Fruit fly (Drosophila melanogaster): ENCODE data around the gene CG8003.

The CG8003 gene

DNA sequence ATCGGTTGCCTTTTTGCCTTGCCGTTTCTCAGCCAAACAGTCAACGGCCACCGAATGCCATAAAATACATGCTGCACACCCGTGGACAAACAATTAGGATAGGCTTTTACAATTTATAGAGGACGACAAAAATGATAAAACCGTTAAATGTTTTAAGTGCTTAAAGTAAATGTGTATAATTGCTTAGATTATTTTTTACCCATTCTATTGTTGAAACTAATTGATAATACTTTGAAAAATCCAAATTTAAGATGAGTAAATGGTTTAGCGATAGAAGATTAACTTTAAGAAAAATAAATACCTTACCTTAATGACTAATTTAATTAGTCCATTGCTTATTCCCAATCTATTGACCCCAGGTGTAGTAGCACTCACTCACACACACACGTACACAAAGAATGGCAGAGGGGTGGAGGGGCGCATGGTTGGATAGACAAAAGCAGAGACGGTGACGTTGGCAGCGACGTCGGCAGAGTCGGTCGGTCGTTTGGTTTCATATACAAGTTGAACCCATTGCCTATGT, 17.3 kb downstream of the CG8003 start (continued):
- peak; percentile 96 for TF ChIP-seq CG10209 (GFP tag; optimal IDR thresholded peaks at IDR 0.05)
- peak; percentile 98 for TF ChIP-seq Ets65A (GFP tag)
- TF ChIP-seq maf-S (GFP tag; optimal IDR thresholded peaks at IDR 0.05), result peak; percentile 88
- TF ChIP-seq sisA (GFP tag; IDR thresholded peaks at IDR 0.05), result peak; percentile 91
- TF ChIP-seq CG3847 (GFP tag; IDR thresholded peaks at IDR 0.05), result no peak; the same call in 1 of the 2 replicates
- peak in 1 of 2 experiments; percentile 67 for TF ChIP-seq Dfd (GFP tag; optimal IDR thresholded peaks at IDR 0.05)
- TF ChIP-seq Spps (tag; optimal IDR thresholded peaks at IDR 0.05), result peak; percentile 84
- TF ChIP-seq nmo (GFP tag; optimal IDR thresholded peaks at IDR 0.05), result peak; percentile 99
- peak; percentile 97 for TF ChIP-seq gsb-n (tag; optimal IDR thresholded peaks at IDR 0.05)
- TF ChIP-seq CG31388 (GFP tag; optimal IDR thresholded peaks at IDR 0.05), result peak; percentile 76
- no peak for TF ChIP-seq nerfin-2 (GFP tag; IDR thresholded peaks at IDR 0.05; ENCODE audit: partially characterized antibody)
- TF ChIP-seq tna (GFP tag; IDR thresholded peaks at IDR 0.05; ENCODE audit: partially characterized antibody), result no peak
- TF ChIP-seq CG17186 (GFP tag; optimal IDR thresholded peaks at IDR 0.05), result peak; percentile 2
- no peak for TF ChIP-seq Trl (optimal IDR thresholded peaks at IDR 0.05)
- peak; percentile 92 for TF ChIP-seq Trl (GFP tag; optimal IDR thresholded peaks at IDR 0.05)
- TF ChIP-seq Meics (GFP tag; optimal IDR thresholded peaks at IDR 0.05), result peak; percentile 96
- peak; percentile 92 for TF ChIP-seq ara (GFP tag; IDR thresholded peaks at IDR 0.05)
- TF ChIP-seq CG7786 (GFP tag; optimal IDR thresholded peaks at IDR 0.05), result peak; percentile 87
- TF ChIP-seq bab2 (GFP tag; optimal IDR thresholded peaks at IDR 0.05), result peak; percentile 88
- no peak for TF ChIP-seq CG13287 (GFP tag; IDR thresholded peaks at IDR 0.05; ENCODE audit: partially characterized antibody)
- peak; percentile 96 for TF ChIP-seq CG12299 (tag; optimal IDR thresholded peaks at IDR 0.05)
- peak; percentile 85 for TF ChIP-seq zen (tag; optimal IDR thresholded peaks at IDR 0.05)
- peak; percentile 70 for TF ChIP-seq MTF-1 (GFP tag; optimal IDR thresholded peaks at IDR 0.05; ENCODE audit: borderline replicate concordance)
- TF ChIP-seq wor (GFP tag; IDR thresholded peaks at IDR 0.05), result peak; percentile 88
- peak; percentile 99 for TF ChIP-seq CG7556 (GFP tag; optimal IDR thresholded peaks at IDR 0.05)
- TF ChIP-seq al (GFP tag; IDR thresholded peaks at IDR 0.05), result peak; percentile 91
- TF ChIP-seq Scr (GFP tag; IDR thresholded peaks at IDR 0.05; ENCODE audit: partially characterized antibody), result 0 out of 2 replicates have a peak, but pooled peaks have one; percentile 13
- peak; percentile 93 for TF ChIP-seq HLH3B (GFP tag; IDR thresholded peaks at IDR 0.05)
- TF ChIP-seq Hr3 (GFP tag; optimal IDR thresholded peaks at IDR 0.05), result peak; percentile 93
- TF ChIP-seq gem (tag; optimal IDR thresholded peaks at IDR 0.05), result peak; percentile 99
- no peak for TF ChIP-seq ab (GFP tag; optimal IDR thresholded peaks at IDR 0.05)
- peak; percentile 86 for TF ChIP-seq CG17612 (GFP tag; IDR thresholded peaks at IDR 0.05)
- TF ChIP-seq CG3281 (GFP tag; optimal IDR thresholded peaks at IDR 0.05), result peak; percentile 94
- peak; percentile 83 for TF ChIP-seq D19B (GFP tag; optimal IDR thresholded peaks at IDR 0.05)
- peak; percentile 96 for TF ChIP-seq run (tag; optimal IDR thresholded peaks at IDR 0.05)

DNA sequence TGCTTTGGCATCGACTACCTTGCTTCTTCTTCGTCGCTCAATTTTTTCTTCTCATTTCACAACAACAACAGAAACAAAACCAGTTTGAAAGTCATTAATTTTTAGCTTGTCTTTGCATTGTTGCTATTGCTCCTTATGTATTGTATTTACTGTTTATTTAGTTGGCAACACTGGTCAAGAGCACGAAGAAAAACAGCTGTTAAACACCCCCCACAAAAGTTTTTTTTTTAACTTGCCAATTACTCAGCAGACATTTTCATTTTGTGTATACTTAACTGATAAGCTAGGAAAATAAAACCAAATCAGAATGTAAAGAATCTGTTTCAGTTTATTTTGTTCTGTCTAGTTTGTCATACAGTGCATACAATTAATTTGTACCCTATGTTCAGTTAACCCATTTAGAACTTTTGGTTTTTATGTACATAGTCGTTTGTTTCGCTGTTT, 18.5 kb downstream of the CG8003 start:
- peak; percentile 37 for TF ChIP-seq schlank (tag; optimal IDR thresholded peaks at IDR 0.05)
- peak; percentile 12 for TF ChIP-seq luna (GFP tag; optimal IDR thresholded peaks at IDR 0.05)
- 0 out of 3 replicates have a peak, but pooled peaks have one; percentile 32 for TF ChIP-seq ci (GFP tag; IDR thresholded peaks at IDR 0.05)
- TF ChIP-seq CG9727 (GFP tag; optimal IDR thresholded peaks at IDR 0.05), result peak; percentile 36
- TF ChIP-seq GATAe (GFP tag; conservative IDR thresholded peaks at IDR 0.05), result no peak
- TF ChIP-seq Nf-YC (tag; optimal IDR thresholded peaks at IDR 0.05), result no peak
- peak; percentile 40 for TF ChIP-seq fd3F (GFP tag; optimal IDR thresholded peaks at IDR 0.05)
- TF ChIP-seq D19A (tag; optimal IDR thresholded peaks at IDR 0.05), result no peak
- peak; percentile 75 for TF ChIP-seq Med (GFP tag)
- TF ChIP-seq nerfin-1 (tag; optimal IDR thresholded peaks at IDR 0.05), result peak; percentile 0
- TF ChIP-seq row (GFP tag; IDR thresholded peaks at IDR 0.05), result 0 out of 3 replicates have a peak, but pooled peaks have one; percentile 13
- TF ChIP-seq unpg (GFP tag; optimal IDR thresholded peaks at IDR 0.05), result peak; percentile 18
- 0 out of 2 replicates have a peak, but pooled peaks have one; percentile 6 for TF ChIP-seq CG14014 (GFP tag; IDR thresholded peaks at IDR 0.05)
- peak; percentile 23 for TF ChIP-seq HmgZ (tag; optimal IDR thresholded peaks at IDR 0.05)
- peak; percentile 22 for TF ChIP-seq CG5180 (GFP tag; optimal IDR thresholded peaks at IDR 0.05)
- TF ChIP-seq al (GFP tag; IDR thresholded peaks at IDR 0.05), result no peak
- TF ChIP-seq Bteb2 (GFP tag; optimal IDR thresholded peaks at IDR 0.05), result peak; percentile 2
- peak; percentile 21 for TF ChIP-seq CG17359 (tag; optimal IDR thresholded peaks at IDR 0.05)

Data from whole organism, embryonic.